Worm (Caenorhabditis elegans) whole organism, young adult: ENCODE measurements around the gene letm-1.

Experiments used
- B0019.2 ChIP-seq: fragments of 200-800 bp; sonication (Bioruptor generic); conservative IDR thresholded peaks from 2 replicates; pipeline ENCODE4 v1.3.6; 2022; ENCODE audit warnings: missing genetic modification reagents, missing genetic modification characterization, missing compliant biosample characterization
- B0035.1 ChIP-seq: sonication (generic microtip); optimal IDR thresholded peaks from 2 replicates; lab custom pipeline; 2016; ENCODE audit warnings: missing genetic modification characterization, mild to moderate bottlenecking, missing compliant biosample characterization, missing genotype, missing genetic modification reagents
- B0336.3 ChIP-seq: fragments of 200-800 bp; sonication (Bioruptor generic); IDR thresholded peaks from 2 replicates; pipeline ENCODE4 v1.3.6; 2022; ENCODE audit warnings: missing genetic modification characterization, missing compliant biosample characterization
- F10E7.11 ChIP-seq: sonication (generic microtip); optimal IDR thresholded peaks from 2 replicates; lab custom pipeline; 2017; ENCODE audit warnings: mild to moderate bottlenecking, missing genetic modification characterization, moderate library complexity, missing compliant biosample characterization
- F22D6.2 ChIP-seq: sonication (generic microtip); optimal IDR thresholded peaks from 2 replicates; lab custom pipeline; 2016; ENCODE audit warnings: mild to moderate bottlenecking, missing genetic modification characterization, missing compliant biosample characterization
- F39B2.1 ChIP-seq: fragments of 200-800 bp; sonication (Bioruptor generic); IDR thresholded peaks from 2 replicates; pipeline ENCODE4 v1.3.6; 2022; ENCODE audit warnings: missing genetic modification reagents, missing genetic modification characterization, missing compliant biosample characterization
- K11D2.4 ChIP-seq: fragments of 200-800 bp; sonication (Bioruptor generic); IDR thresholded peaks from 2 replicates; pipeline ENCODE4 v1.3.6; 2022; ENCODE audit warnings: missing genetic modification reagents, missing genetic modification characterization, missing compliant biosample characterization
- K12H6.12 ChIP-seq: fragments of 200-800 bp; sonication (Bioruptor generic); optimal IDR thresholded peaks from 2 replicates; lab custom pipeline; 2018; ENCODE audit warnings: mild to moderate bottlenecking, missing genetic modification characterization, missing compliant biosample characterization
- Y53F4B.3 ChIP-seq: fragments of 200-800 bp; sonication (Bioruptor generic); IDR thresholded peaks from 2 replicates; pipeline ENCODE4 v1.3.6; 2022; ENCODE audit warnings: missing genetic modification reagents, missing genetic modification characterization, missing compliant biosample characterization
- Y53G8AR.9 ChIP-seq: fragments of 200-800 bp; sonication (Bioruptor generic); conservative IDR thresholded peaks from 2 replicates; pipeline ENCODE4 v1.3.6; 2022; ENCODE audit warnings: missing genetic modification reagents, missing genetic modification characterization, missing compliant biosample characterization
- Y67H2A.10 ChIP-seq: fragments of 200-800 bp; sonication (Bioruptor generic); conservative IDR thresholded peaks from 2 replicates; pipeline ENCODE4 v1.3.6; 2022; ENCODE audit warnings: missing genetic modification reagents, missing genetic modification characterization, missing compliant biosample characterization
- ZK185.1 ChIP-seq: sonication (generic microtip); optimal IDR thresholded peaks from 2 replicates; lab custom pipeline; 2016; ENCODE audit warnings: mild to moderate bottlenecking, missing genetic modification characterization, missing compliant biosample characterization; ENCODE audit not compliant: poor library complexity, severe bottlenecking
- atf-7 ChIP-seq: sonication (generic microtip); optimal IDR thresholded peaks from 2 replicates; lab custom pipeline; 2017; ENCODE audit warnings: mild to moderate bottlenecking, missing genetic modification characterization, missing compliant biosample characterization
- athp-1 ChIP-seq: sonication (generic microtip); optimal IDR thresholded peaks from 2 replicates; lab custom pipeline; 2017; ENCODE audit warnings: mild to moderate bottlenecking, missing genetic modification characterization, missing compliant biosample characterization
- attf-5 ChIP-seq: fragments of 200-800 bp; sonication (Bioruptor generic); optimal IDR thresholded peaks from 2 replicates; lab custom pipeline; 2018; ENCODE audit warnings: mild to moderate bottlenecking, missing genetic modification characterization, missing compliant biosample characterization
- ceh-100 ChIP-seq: fragments of 200-800 bp; sonication (Bioruptor generic); IDR thresholded peaks from 2 replicates; pipeline ENCODE4 v1.3.6; 2022; ENCODE audit warnings: missing genetic modification reagents, missing genetic modification characterization, missing compliant biosample characterization
- ceh-40 ChIP-seq: fragments of 200-800 bp; sonication (Bioruptor generic); IDR thresholded peaks from 2 replicates; pipeline ENCODE4 v1.3.6; 2022; ENCODE audit warnings: missing genetic modification characterization, missing compliant biosample characterization
- ceh-91 ChIP-seq: fragments of 200-800 bp; sonication (Bioruptor generic); IDR thresholded peaks from 2 replicates; pipeline ENCODE4 v1.3.6; 2022; ENCODE audit warnings: missing genetic modification reagents, missing genetic modification characterization, missing compliant biosample characterization
- dpff-1 ChIP-seq: sonication (generic microtip); optimal IDR thresholded peaks from 2 replicates; lab custom pipeline; 2017; ENCODE audit warnings: mild to moderate bottlenecking, missing genetic modification characterization, missing compliant biosample characterization
- egrh-3 ChIP-seq: fragments of 200-800 bp; sonication (Bioruptor generic); IDR thresholded peaks from 2 replicates; pipeline ENCODE4 v1.3.6; 2022; ENCODE audit warnings: missing genetic modification reagents, missing genetic modification characterization, missing compliant biosample characterization
- ets-4 ChIP-seq: fragments of 200-800 bp; sonication (Bioruptor generic); optimal IDR thresholded peaks from 2 replicates; lab custom pipeline; 2018; ENCODE audit warnings: mild to moderate bottlenecking, missing genetic modification characterization, missing compliant biosample characterization
- hmg-1.2 ChIP-seq: fragments of 200-800 bp; sonication (Bioruptor generic); IDR thresholded peaks from 2 replicates; pipeline ENCODE4 v1.3.6; 2022; ENCODE audit warnings: missing genetic modification reagents, missing genetic modification characterization, missing compliant biosample characterization
- hmg-20 ChIP-seq: fragments of 200-800 bp; sonication (Bioruptor generic); IDR thresholded peaks from 2 replicates; pipeline ENCODE4 v1.3.6; 2022; ENCODE audit warnings: missing genetic modification reagents, missing genetic modification characterization, missing compliant biosample characterization
- hrde-1 ChIP-seq: sonication (generic microtip); optimal IDR thresholded peaks from 2 replicates; lab custom pipeline; 2016; ENCODE audit warnings: missing genetic modification characterization, mild to moderate bottlenecking, missing compliant biosample characterization, moderate library complexity, missing genotype, missing genetic modification reagents, borderline replicate concordance
- lin-40 ChIP-seq: sonication (generic microtip); optimal IDR thresholded peaks from 2 replicates; lab custom pipeline; 2016; ENCODE audit warnings: missing genetic modification characterization, mild to moderate bottlenecking, missing compliant biosample characterization, missing genotype, missing genetic modification reagents
- lir-1 ChIP-seq: fragments of 200-800 bp; sonication (Bioruptor generic); conservative IDR thresholded peaks from 2 replicates; pipeline ENCODE4 v1.3.6; 2022; ENCODE audit warnings: missing genetic modification reagents, missing genetic modification characterization, missing compliant biosample characterization
- madf-10 ChIP-seq: sonication (generic microtip); optimal IDR thresholded peaks from 2 replicates; lab custom pipeline; 2016; ENCODE audit warnings: mild to moderate bottlenecking, missing genetic modification characterization, missing compliant biosample characterization
- madf-3 ChIP-seq: fragments of 200-800 bp; sonication (Bioruptor generic); IDR thresholded peaks from 2 replicates; pipeline ENCODE4 v1.3.6; 2022; ENCODE audit warnings: missing genetic modification reagents, missing genetic modification characterization, missing compliant biosample characterization
- madf-8 ChIP-seq: fragments of 200-800 bp; sonication (Bioruptor generic); conservative IDR thresholded peaks from 2 replicates; pipeline ENCODE4 v1.3.6; 2022; ENCODE audit warnings: missing genetic modification reagents, missing genetic modification characterization, missing compliant biosample characterization
- mcd-1 ChIP-seq: fragments of 200-800 bp; sonication (Bioruptor generic); IDR thresholded peaks from 2 replicates; pipeline ENCODE4 v1.3.6; 2022; ENCODE audit warnings: missing genetic modification reagents, missing genetic modification characterization, missing compliant biosample characterization
- mel-28 ChIP-seq: sonication (generic microtip); optimal IDR thresholded peaks from 2 replicates; lab custom pipeline; 2016; ENCODE audit warnings: borderline replicate concordance, mild to moderate bottlenecking, missing genetic modification characterization, missing compliant biosample characterization
- mes-4 ChIP-seq: sonication (generic microtip); optimal IDR thresholded peaks from 2 replicates; lab custom pipeline; 2016; ENCODE audit warnings: missing genotype, missing genetic modification characterization, missing compliant biosample characterization
- nfya-1 ChIP-seq: sonication (generic microtip); optimal IDR thresholded peaks from 2 replicates; lab custom pipeline; 2017; ENCODE audit warnings: antibody characterized with exemption, missing compliant biosample characterization, missing genetic modification characterization, borderline replicate concordance; ENCODE audit not compliant: insufficient read depth
- nhr-179 ChIP-seq: sonication (generic microtip); optimal IDR thresholded peaks from 2 replicates; lab custom pipeline; 2016; ENCODE audit warnings: mild to moderate bottlenecking, missing genetic modification characterization, missing compliant biosample characterization
- pbrm-1 ChIP-seq: fragments of 200-800 bp; sonication (Bioruptor generic); IDR thresholded peaks from 2 replicates; pipeline ENCODE4 v1.3.6; 2022; ENCODE audit warnings: missing genetic modification reagents, missing genetic modification characterization, missing compliant biosample characterization
- rec-8 ChIP-seq, 2 experiments: sonication (generic microtip); optimal IDR thresholded peaks; 2 replicates each; lab custom pipeline; 2016; ENCODE audit warnings: mild to moderate bottlenecking in 2 of 2, missing genetic modification characterization in 2 of 2, missing genetic modification reagents in 2 of 2, missing genotype in 2 of 2, missing biosample characterization in 1 of 2, missing compliant biosample characterization in 1 of 2, moderate library complexity in 1 of 2
- snpc-1.1 ChIP-seq: sonication (generic microtip); optimal IDR thresholded peaks from 2 replicates; lab custom pipeline; 2017; ENCODE audit warnings: missing genetic modification characterization, mild to moderate bottlenecking, missing compliant biosample characterization, antibody characterized with exemption, moderate library complexity, missing genotype, missing genetic modification reagents; ENCODE audit not compliant: insufficient read depth
- snpc-1.3 ChIP-seq: sonication (generic microtip); optimal IDR thresholded peaks from 2 replicates; lab custom pipeline; 2017; ENCODE audit warnings: missing genetic modification characterization, mild to moderate bottlenecking, missing compliant biosample characterization, antibody characterized with exemption, moderate library complexity, missing genotype, missing genetic modification reagents; ENCODE audit not compliant: insufficient read depth
- snpc-4 ChIP-seq, 5 experiments: fragments of 150-350 bp in 1 of 5; sonication (generic microtip) in 4 of 5; optimal IDR thresholded peaks; 2 replicates each; lab custom pipeline; 2014 to 2018; ENCODE audit warnings: missing genetic modification characterization in 5 of 5, missing biosample characterization in 3 of 5, antibody characterized with exemption in 2 of 5, mild to moderate bottlenecking in 2 of 5, missing compliant biosample characterization in 2 of 5, missing genotype in 2 of 5, moderate library complexity in 2 of 5, missing genetic modification reagents in 1 of 5
- sptf-2 ChIP-seq: fragments of 200-800 bp; sonication (Bioruptor generic); optimal IDR thresholded peaks from 2 replicates; lab custom pipeline; 2018; ENCODE audit warnings: mild to moderate bottlenecking, missing genetic modification characterization, missing compliant biosample characterization
- unc-130 ChIP-seq: sonication (generic microtip); optimal IDR thresholded peaks from 2 replicates; lab custom pipeline; 2016; ENCODE audit warnings: missing genetic modification reagents, missing genetic modification characterization, missing compliant biosample characterization
- zfh-2 ChIP-seq: fragments of 200-800 bp; sonication (Bioruptor generic); conservative IDR thresholded peaks from 2 replicates; pipeline ENCODE4 v1.3.6; 2022; ENCODE audit warnings: missing genetic modification reagents, missing genetic modification characterization, missing compliant biosample characterization
- ztf-22 ChIP-seq: fragments of 200-800 bp; sonication (Bioruptor generic); optimal IDR thresholded peaks from 2 replicates; lab custom pipeline; 2018; ENCODE audit warnings: mild to moderate bottlenecking, missing genetic modification characterization, moderate library complexity, missing compliant biosample characterization
- ztf-26 ChIP-seq: sonication (generic microtip); optimal IDR thresholded peaks from 2 replicates; lab custom pipeline; 2017; ENCODE audit warnings: missing genetic modification characterization, missing compliant biosample characterization
- ztf-3 ChIP-seq: fragments of 200-800 bp; sonication (Bioruptor generic); optimal IDR thresholded peaks from 2 replicates; lab custom pipeline; 2018; ENCODE audit warnings: mild to moderate bottlenecking, missing genetic modification characterization, missing compliant biosample characterization
- ztf-6 ChIP-seq: fragments of 200-800 bp; sonication (Bioruptor generic); IDR thresholded peaks from 2 replicates; pipeline ENCODE4 v1.3.6; 2022; ENCODE audit warnings: missing genetic modification reagents, missing genetic modification characterization, missing compliant biosample characterization

Gene letm-1

ce11 chrV:13649730-13650349, 11.2 kb upstream of the letm-1 start, which contains the start of gene H37A05.4 (continued):
- TF ChIP-seq madf-3 (GFP tag; lab: Robert Waterston, UW) (peak; percentile 35; the same call in 1 of the 2 replicates), hmg-1.2 (GFP tag; lab: Robert Waterston, UW) (peak; percentile 52), ztf-22 (GFP tag; lab: Kevin White, UChicago) (peak; percentile 10), madf-8 (no peak), hrde-1 (peak; percentile 5), lin-40 (tag; lab: Kevin White, UChicago) (peak; percentile 65), athp-1 (tag; lab: Kevin White, UChicago) (peak; percentile 89), ztf-3 (GFP tag; lab: Kevin White, UChicago) (no peak), zfh-2 (GFP tag; lab: Robert Waterston, UW) (0 out of 2 replicates have a peak, but pooled peaks have one; percentile 20), nfya-1 (tag; lab: Kevin White, UChicago) (no peak), ZK185.1 (tag; lab: Kevin White, UChicago) (no peak), snpc-1.3 (tag; lab: Kevin White, UChicago) (no peak), unc-130 (GFP tag; lab: Kevin White, UChicago) (no peak), mcd-1 (GFP tag; lab: Robert Waterston, UW) (peak; percentile 53), lir-1 (no peak), F22D6.2 (tag; lab: Kevin White, UChicago) (peak; percentile 5), Y53F4B.3 (GFP tag; lab: Robert Waterston, UW) (no peak), attf-5 (peak; percentile 31), atf-7 (tag; lab: Kevin White, UChicago) (peak; percentile 72), madf-10 (peak; percentile 20), ceh-40 (GFP tag; lab: Robert Waterston, UW) (no peak; the same call in 1 of the 2 replicates), egrh-3 (no peak), hmg-20 (GFP tag; lab: Robert Waterston, UW) (peak; percentile 25), dpff-1 (tag; lab: Kevin White, UChicago) (peak; percentile 90), B0336.3 (GFP tag; lab: Robert Waterston, UW) (peak; percentile 92), ets-4 (GFP tag; lab: Kevin White, UChicago) (no peak), snpc-4 (GFP tag; optimal IDR thresholded peaks at IDR 0.05; lab: Kevin White, UChicago) (no peak), snpc-4 (tag; optimal IDR thresholded peaks at IDR 0.05; lab: Kevin White, UChicago) (peak in 2 of 4 experiments; percentile 38 to 44), Y53G8AR.9 (GFP tag; lab: Robert Waterston, UW) (peak; percentile 91), sptf-2 (GFP tag; lab: Kevin White, UChicago) (no peak), ceh-91 (no peak), nhr-179 (tag; lab: Kevin White, UChicago) (no peak), K11D2.4 (GFP tag; lab: Robert Waterston, UW) (peak; percentile 73), ceh-100 (peak; percentile 21; the same call in 1 of the 2 replicates), Y67H2A.10 (GFP tag; lab: Robert Waterston, UW) (peak; percentile 26; the same call in 1 of the 2 replicates), ztf-6 (GFP tag; lab: Robert Waterston, UW) (no peak), B0035.1 (tag; lab: Kevin White, UChicago) (peak; percentile 66), snpc-1.1 (tag; lab: Kevin White, UChicago) (no peak), mes-4 (tag; lab: Kevin White, UChicago) (no peak), rec-8 (tag; optimal IDR thresholded peaks at IDR 0.05; lab: Kevin White, UChicago) (no peak), F39B2.1 (GFP tag; lab: Robert Waterston, UW) (no peak), K12H6.12 (tag; lab: Kevin White, UChicago) (peak; percentile 41), pbrm-1 (GFP tag; lab: Robert Waterston, UW) (no peak; the same call in 1 of the 2 replicates), mel-28 (tag; lab: Kevin White, UChicago) (no peak), ztf-26 (peak; percentile 68), B0019.2 (GFP tag; lab: Robert Waterston, UW) (no peak), F10E7.11 (tag; lab: Kevin White, UChicago) (peak; percentile 57)
